Worm (Caenorhabditis elegans): ENCODE data around the gene F26F2.1.

DNA sequence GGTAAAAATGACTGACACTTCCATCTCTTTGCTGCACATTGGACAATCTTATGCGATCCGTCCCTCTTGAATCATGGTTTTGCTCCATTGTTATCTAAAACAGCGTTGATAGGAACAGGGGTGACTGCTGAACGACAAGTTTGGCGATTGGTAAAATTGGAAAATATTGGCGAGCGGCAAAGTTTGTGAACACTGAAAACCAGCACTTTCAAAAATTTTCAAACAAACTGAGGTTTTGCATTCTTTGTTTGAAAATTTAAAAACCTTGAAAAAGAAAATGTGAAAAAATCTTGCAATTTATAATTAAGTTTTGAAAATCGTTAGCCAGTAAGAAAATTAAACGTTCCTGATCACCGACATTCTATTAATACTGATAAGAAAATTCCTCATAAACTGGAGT lies 4.8 kb upstream of the F26F2.1 start, which contains the start of gene F26F2.3:
- TF ChIP-seq nhr-28 (tag; optimal IDR thresholded peaks at IDR 0.05) (no peak), nhr-237 (tag; optimal IDR thresholded peaks at IDR 0.05) (no peak), pha-4 (tag; optimal IDR thresholded peaks at IDR 0.05) (no peak), M03D4.4 (tag; optimal IDR thresholded peaks at IDR 0.05) (no peak), ham-2 (GFP tag; optimal IDR thresholded peaks at IDR 0.05) (no peak), snpc-4 (tag; optimal IDR thresholded peaks at IDR 0.05) (no peak), mep-1 (tag; optimal IDR thresholded peaks at IDR 0.05) (no peak), unc-62 (GFP tag; optimal IDR thresholded peaks at IDR 0.05) (no peak), lin-32 (GFP tag; optimal IDR thresholded peaks at IDR 0.05) (no peak), tbx-8 (GFP tag; optimal IDR thresholded peaks at IDR 0.05) (no peak)

Measured in whole organism, mixed stage, embryonic.